Worm (Caenorhabditis elegans) whole organism, L3 larva: ENCODE data around the gene C18A11.4.

Experiments
- R02D3.7 ChIP-seq: fragments of 150-350 bp; optimal IDR thresholded peaks from 2 replicates; lab custom pipeline; 2014; ENCODE audit warnings: missing biosample characterization, missing genetic modification characterization
- fkh-2 ChIP-seq: fragments of 150-350 bp; optimal IDR thresholded peaks from 2 replicates; lab custom pipeline; 2014; ENCODE audit warnings: missing biosample characterization, missing genetic modification reagents, missing genetic modification characterization
- hmg-11 ChIP-seq: sonication (generic microtip); optimal IDR thresholded peaks from 2 replicates; lab custom pipeline; 2016; ENCODE audit warnings: missing genetic modification characterization, missing compliant biosample characterization
- jun-1 ChIP-seq: fragments of 150-350 bp; optimal IDR thresholded peaks from 2 replicates; lab custom pipeline; 2014; ENCODE audit warnings: missing biosample characterization, missing genetic modification reagents, missing genetic modification characterization
- lin-39 ChIP-seq: fragments of 150-350 bp; optimal IDR thresholded peaks from 2 replicates; lab custom pipeline; 2018; ENCODE audit warnings: missing biosample characterization, missing genetic modification reagents, missing genetic modification characterization
- nhr-11 ChIP-seq: fragments of 150-350 bp; optimal IDR thresholded peaks from 2 replicates; lab custom pipeline; 2014; ENCODE audit warnings: missing biosample characterization, missing genetic modification characterization
- nhr-25 ChIP-seq: sonication (generic microtip); optimal IDR thresholded peaks from 2 replicates; lab custom pipeline; 2017; ENCODE audit warnings: missing biosample characterization, missing genetic modification characterization
- tbx-2 ChIP-seq: sonication (generic microtip); optimal IDR thresholded peaks from 2 replicates; lab custom pipeline; 2016; ENCODE audit warnings: mild to moderate bottlenecking, missing genetic modification characterization, missing compliant biosample characterization
- unc-62 ChIP-seq: fragments of 150-350 bp; sonication (generic microtip); optimal IDR thresholded peaks from 4 replicates; lab custom pipeline; 2014; ENCODE audit warnings: missing biosample characterization, missing genetic modification reagents, missing genetic modification characterization
- ztf-11 ChIP-seq: fragments of 150-350 bp; optimal IDR thresholded peaks from 2 replicates; lab custom pipeline; 2014; ENCODE audit warnings: missing biosample characterization, missing genetic modification characterization

DNA sequence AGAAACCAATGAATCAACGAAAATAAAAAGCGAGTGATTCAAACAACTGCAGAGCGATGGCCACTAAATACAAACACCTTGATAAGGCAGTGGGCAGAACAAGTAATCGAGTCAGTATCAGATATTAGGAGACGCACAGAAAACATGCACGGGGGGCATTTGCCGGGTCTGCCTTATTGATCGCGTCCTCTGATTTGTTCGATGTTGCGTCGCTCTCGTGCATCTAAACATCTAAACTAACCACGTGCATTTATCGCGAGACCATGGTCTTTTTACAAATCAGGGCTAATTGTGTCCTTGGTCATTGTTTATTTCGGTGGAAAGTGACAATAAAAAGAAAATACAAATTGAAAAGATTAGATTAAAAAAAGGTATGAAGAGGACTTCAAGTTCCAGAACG lies 38.6 kb downstream of the C18A11.4 start, which contains the start of gene K07E3.4:
- TF ChIP-seq R02D3.7, result no peak
- no peak for TF ChIP-seq ztf-11
- peak; percentile 82 for TF ChIP-seq nhr-25 (tag; lab: Kevin White, UChicago)
- no peak for TF ChIP-seq unc-62
- TF ChIP-seq jun-1 (tag; lab: Kevin White, UChicago), result peak; percentile 53
- no peak for TF ChIP-seq fkh-2 (tag; lab: Kevin White, UChicago)
- TF ChIP-seq hmg-11 (tag; lab: Kevin White, UChicago), result no peak
- TF ChIP-seq nhr-11 (tag; lab: Kevin White, UChicago), result no peak
- no peak for TF ChIP-seq tbx-2
- TF ChIP-seq lin-39 (tag; lab: Kevin White, UChicago), result no peak
